Fruit fly (Drosophila melanogaster): ENCODE measurements around the gene CG31637.

dm6 chr2L:6498448-6498847 is at the start of gene CG31637:
- TF ChIP-seq kay (GFP tag; ENCODE audit: borderline replicate concordance) (no peak), toe (GFP tag; optimal IDR thresholded peaks at IDR 0.05) (no peak), CG7045 (GFP tag; optimal IDR thresholded peaks at IDR 0.05) (no peak), CG14711 (tag; optimal IDR thresholded peaks at IDR 0.05) (no peak)
